Worm (Caenorhabditis elegans): ENCODE results near the gene osm-12.

osm-12 gene

DNA sequence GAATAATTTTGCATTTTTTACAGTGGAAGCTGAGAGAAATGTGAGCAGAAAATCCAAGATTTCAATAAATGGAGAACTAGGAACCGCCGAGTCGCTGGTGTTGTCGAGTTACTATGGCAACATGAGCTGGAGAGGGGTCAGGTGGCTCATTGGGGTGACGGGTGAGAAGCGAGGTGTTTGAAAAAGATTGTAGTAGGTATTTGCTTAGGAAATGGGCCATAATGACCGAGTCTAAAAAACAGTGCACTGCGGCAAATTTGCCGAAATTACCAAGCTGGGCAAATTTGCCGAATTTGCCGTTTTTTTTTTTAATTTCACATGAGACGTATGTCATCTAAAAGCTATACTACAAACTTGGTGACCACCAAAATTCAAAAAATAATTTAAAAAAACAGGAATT, at the start of gene osm-12:
osm-12 (minus strand) TSS at position 101 of the 400 bp plus-strand sequence.
- no peak for TF ChIP-seq lin-39 (tag; optimal IDR thresholded peaks at IDR 0.05)
- TF ChIP-seq arid-1 (GFP tag; conservative IDR thresholded peaks at IDR 0.05), result no peak
- peak; percentile 71 for TF ChIP-seq aha-1 (tag)
- no peak for TF ChIP-seq spr-3 (GFP tag; optimal IDR thresholded peaks at IDR 0.05)
- TF ChIP-seq unc-62 (GFP tag; optimal IDR thresholded peaks at IDR 0.05 in 1 of 2), result no peak
- TF ChIP-seq unc-62 (tag; optimal IDR thresholded peaks at IDR 0.05), result no peak
- TF ChIP-seq nhr-102 (tag; optimal IDR thresholded peaks at IDR 0.05), result no peak
- TF ChIP-seq lir-3 (tag; optimal IDR thresholded peaks at IDR 0.05), result no peak
- no peak for TF ChIP-seq lim-7 (GFP tag; IDR thresholded peaks at IDR 0.05)

DNA sequence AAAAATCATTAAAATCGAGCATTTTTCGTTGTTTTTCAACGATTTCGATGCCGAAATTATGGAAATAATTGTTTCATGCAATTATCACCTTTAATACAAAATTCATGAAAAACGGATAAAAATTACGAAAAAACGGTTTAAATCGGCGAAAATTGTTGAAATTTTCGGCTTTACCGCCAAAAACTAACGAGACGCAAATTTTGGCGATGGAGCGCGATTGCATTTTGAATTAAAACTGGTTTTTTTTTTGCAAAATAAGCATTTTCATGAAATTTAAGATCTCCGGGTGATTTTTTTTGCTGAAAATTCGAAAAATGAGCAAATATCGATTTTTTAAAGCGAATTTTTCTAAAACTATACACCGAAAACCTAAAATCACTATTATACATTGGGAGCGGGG, 48.8 kb upstream of the osm-12 start:
- no peak for TF ChIP-seq php-3 (GFP tag; IDR thresholded peaks at IDR 0.05)
- TF ChIP-seq pha-4 (GFP tag; IDR thresholded peaks at IDR 0.05), result peak; percentile 12; the same call in 1 of the 2 replicates
- no peak for TF ChIP-seq pha-4 (tag; optimal IDR thresholded peaks at IDR 0.05)

DNA sequence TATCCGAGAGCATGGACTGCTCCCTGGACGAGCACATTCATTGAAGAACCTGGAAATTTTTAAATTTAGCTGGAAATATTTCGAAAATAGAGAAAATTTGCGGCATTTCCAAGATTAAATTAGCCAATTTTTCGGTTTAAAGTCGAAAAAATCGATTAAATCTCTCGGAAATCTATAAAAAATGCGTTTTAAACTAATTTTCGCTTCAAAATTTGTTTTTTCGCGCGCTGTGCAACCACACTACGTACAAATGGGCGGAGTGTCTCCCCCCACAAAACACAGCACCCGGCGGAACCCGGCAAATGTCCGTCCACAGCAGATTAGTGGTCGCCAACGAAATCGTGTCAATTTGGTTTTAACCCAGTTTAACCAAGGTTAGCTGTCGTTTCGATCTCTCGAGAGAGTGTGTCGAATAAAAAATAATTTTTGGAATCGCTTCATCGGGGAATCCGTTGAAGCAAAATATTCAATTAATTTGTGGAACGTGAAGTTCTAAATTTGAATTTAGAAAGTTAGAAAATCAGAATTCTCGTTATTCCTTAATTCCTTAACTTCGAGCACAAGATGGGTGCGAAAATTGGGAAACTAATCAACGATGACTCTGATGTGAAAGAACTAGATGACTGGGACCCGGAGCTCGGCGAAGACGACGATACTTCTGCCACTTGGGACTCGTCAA, 47.9 kb upstream of the osm-12 start, which contains the start of the genes tim-1 and Y75B8A.23:
tim-1 (minus strand) TSS at position 51 of the 679 bp plus-strand sequence.
Y75B8A.23 (plus strand) TSS at position 547 of the 679 bp plus-strand sequence.
- peak; percentile 87 for TF ChIP-seq dmd-6 (GFP tag; IDR thresholded peaks at IDR 0.05)
- TF ChIP-seq dpl-1 (GFP tag; optimal IDR thresholded peaks at IDR 0.05), result peak; percentile 98
- peak; percentile 24 to 73 for TF ChIP-seq hif-1 (tag; optimal IDR thresholded peaks at IDR 0.05)
- TF ChIP-seq nhr-10 (tag; optimal IDR thresholded peaks at IDR 0.05), result no peak
- TF ChIP-seq set-16 (GFP tag; IDR thresholded peaks at IDR 0.05), result peak; percentile 26; the same call in 1 of the 2 replicates
- peak; percentile 60 for TF ChIP-seq zip-2 (tag; optimal IDR thresholded peaks at IDR 0.05)
- peak; percentile 69 for TF ChIP-seq F37D6.2 (tag; optimal IDR thresholded peaks at IDR 0.05)
- no peak for TF ChIP-seq ceh-62 (tag; optimal IDR thresholded peaks at IDR 0.05)
- peak; percentile 62 for TF ChIP-seq nhr-41 (GFP tag; IDR thresholded peaks at IDR 0.05)
- TF ChIP-seq spr-1 (tag; optimal IDR thresholded peaks at IDR 0.05), result peak; percentile 86
- TF ChIP-seq ceh-20 (GFP tag; IDR thresholded peaks at IDR 0.05), result peak; percentile 69; the same call in 1 of the 2 replicates
- peak; percentile 37 for TF ChIP-seq lir-3 (tag; optimal IDR thresholded peaks at IDR 0.05)
- no peak for TF ChIP-seq daf-12 (tag; optimal IDR thresholded peaks at IDR 0.05)
- peak; percentile 80 for TF ChIP-seq egl-43 (GFP tag; IDR thresholded peaks at IDR 0.05)
- peak; percentile 99 for TF ChIP-seq snpc-4 (tag; optimal IDR thresholded peaks at IDR 0.05)
- TF ChIP-seq mxl-2 (GFP tag; conservative IDR thresholded peaks at IDR 0.05), result no peak
- no peak for TF ChIP-seq mxl-3 (GFP tag; optimal IDR thresholded peaks at IDR 0.05)
- no peak for TF ChIP-seq ceh-28 (tag; optimal IDR thresholded peaks at IDR 0.05)
- TF ChIP-seq dve-1 (tag; optimal IDR thresholded peaks at IDR 0.05; ENCODE audit: insufficient read depth), result peak; percentile 98
- TF ChIP-seq aha-1 (tag), result peak; percentile 99
- TF ChIP-seq vab-7 (GFP tag; IDR thresholded peaks at IDR 0.05), result peak; percentile 80
- peak; percentile 93 for TF ChIP-seq F49E8.2 (tag; optimal IDR thresholded peaks at IDR 0.05; ENCODE audit: borderline replicate concordance)
- peak; percentile 51; the same call in 1 of the 2 replicates for TF ChIP-seq D1046.2 (GFP tag; IDR thresholded peaks at IDR 0.05)
- TF ChIP-seq ztf-7 (tag; optimal IDR thresholded peaks at IDR 0.05), result peak; percentile 87
- TF ChIP-seq zag-1 (tag; optimal IDR thresholded peaks at IDR 0.05), result no peak
- TF ChIP-seq dmd-8 (GFP tag; IDR thresholded peaks at IDR 0.05), result peak; percentile 39; the same call in 1 of the 2 replicates
- TF ChIP-seq nhr-6 (tag; optimal IDR thresholded peaks at IDR 0.05), result peak; percentile 91
- TF ChIP-seq lin-13 (GFP tag; optimal IDR thresholded peaks at IDR 0.05), result peak; percentile 95
- no peak for TF ChIP-seq saeg-2 (GFP tag; IDR thresholded peaks at IDR 0.05)
- TF ChIP-seq nhr-25 (tag; optimal IDR thresholded peaks at IDR 0.05; ENCODE audit: borderline replicate concordance, insufficient read depth), result peak; percentile 68
- peak; percentile 84 for TF ChIP-seq snpc-1.2 (GFP tag; IDR thresholded peaks at IDR 0.05)
- peak; percentile 85 for TF ChIP-seq Y105C5A.15 (GFP tag; IDR thresholded peaks at IDR 0.05)
- no peak for TF ChIP-seq nhr-111 (GFP tag; optimal IDR thresholded peaks at IDR 0.05)
- TF ChIP-seq fkh-10 (GFP tag; optimal IDR thresholded peaks at IDR 0.05), result peak; percentile 32
- peak; percentile 85 for TF ChIP-seq ctbp-1 (GFP tag; IDR thresholded peaks at IDR 0.05)
- TF ChIP-seq unc-130 (GFP tag; optimal IDR thresholded peaks at IDR 0.05), result peak; percentile 88
- peak; percentile 91 for TF ChIP-seq hmg-1.1 (GFP tag; IDR thresholded peaks at IDR 0.05)
